Worm (Caenorhabditis elegans): ENCODE measurements around the gene cyn-3.

The cyn-3 gene

DNA sequence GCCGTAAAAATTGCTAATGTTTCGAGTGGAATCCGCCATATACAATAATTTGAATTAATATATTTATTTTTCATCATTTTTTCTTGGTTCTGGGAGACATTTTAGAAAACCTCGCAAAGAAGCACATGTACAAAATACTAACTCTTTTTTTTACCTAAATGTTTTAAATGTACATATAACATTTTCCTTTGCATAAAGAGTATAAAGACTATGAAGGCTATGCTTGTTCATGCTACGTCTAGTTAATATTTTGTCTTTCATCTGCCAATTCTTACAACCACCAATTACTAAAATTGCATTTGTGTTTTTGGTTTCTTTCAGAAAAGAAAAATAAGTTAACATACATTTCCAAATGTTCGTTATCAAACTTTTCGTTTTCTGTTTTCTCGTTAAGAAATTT, 31.6 kb downstream of the cyn-3 start, which contains the start of gene irld-25:
Gene irld-25, plus strand, starts transcription at position 301 of the 400 bp plus-strand sequence.
- no peak for TF ChIP-seq mcd-1 (GFP tag; IDR thresholded peaks at IDR 0.05)
- no peak for TF ChIP-seq egl-18 (GFP tag; IDR thresholded peaks at IDR 0.05)
- no peak for TF ChIP-seq pha-4 (tag; optimal IDR thresholded peaks at IDR 0.05)
- TF ChIP-seq F55B11.4 (tag; optimal IDR thresholded peaks at IDR 0.05; ENCODE audit: borderline replicate concordance, insufficient read depth) = no peak
- no peak for TF ChIP-seq ets-4 (GFP tag; optimal IDR thresholded peaks at IDR 0.05)
- no peak for TF ChIP-seq hlh-12 (tag; optimal IDR thresholded peaks at IDR 0.05)
- TF ChIP-seq F57C9.4 (tag; optimal IDR thresholded peaks at IDR 0.05) = no peak
- TF ChIP-seq ztf-28 (GFP tag; IDR thresholded peaks at IDR 0.05) = no peak
- TF ChIP-seq madf-10 (tag; optimal IDR thresholded peaks at IDR 0.05) = no peak

DNA sequence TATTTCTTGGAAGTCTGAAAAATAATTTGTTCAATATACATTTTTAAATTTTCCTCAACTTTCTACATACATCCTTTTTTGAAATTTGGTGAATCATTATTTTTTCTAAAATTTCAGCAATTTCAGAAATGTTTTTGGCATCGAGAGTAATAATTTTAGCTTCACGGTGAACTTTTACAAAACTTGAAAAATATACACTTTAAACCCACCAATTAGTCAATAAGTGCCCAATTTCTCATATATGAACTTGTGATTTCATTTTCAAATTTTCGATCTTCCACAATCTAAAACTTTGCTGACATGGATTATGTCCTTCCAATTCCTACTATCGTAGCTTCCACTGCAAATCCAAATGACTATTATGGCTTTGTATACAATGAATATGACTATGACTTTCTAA, 33.9 kb downstream of the cyn-3 start, which contains the start of gene srw-24:
Gene srw-24, plus strand, starts transcription at position 301 of the 400 bp plus-strand sequence.
- TF ChIP-seq mel-28 (tag; optimal IDR thresholded peaks at IDR 0.05; ENCODE audit: borderline replicate concordance) (no peak), ztf-18 (tag; optimal IDR thresholded peaks at IDR 0.05) (no peak), sea-2 (GFP tag; IDR thresholded peaks at IDR 0.05) (no peak), madf-3 (GFP tag; IDR thresholded peaks at IDR 0.05) (no peak), Y79H2A.3 (GFP tag; conservative IDR thresholded peaks at IDR 0.05) (no peak), ztf-28 (GFP tag; IDR thresholded peaks at IDR 0.05) (no peak), Y56A3A.18 (GFP tag; IDR thresholded peaks at IDR 0.05) (no peak), unc-62 (GFP tag; optimal IDR thresholded peaks at IDR 0.05) (no peak), repo-1 (tag; optimal IDR thresholded peaks at IDR 0.05) (no peak), nfyb-1 (GFP tag; IDR thresholded peaks at IDR 0.05) (no peak), T07F8.4 (tag; optimal IDR thresholded peaks at IDR 0.05) (no peak), athp-1 (tag; optimal IDR thresholded peaks at IDR 0.05) (no peak), ceh-27 (GFP tag; optimal IDR thresholded peaks at IDR 0.05) (no peak), egl-18 (GFP tag; IDR thresholded peaks at IDR 0.05) (no peak), Y95B8A.8 (GFP tag; IDR thresholded peaks at IDR 0.05) (no peak), nfya-1 (tag; optimal IDR thresholded peaks at IDR 0.05; ENCODE audit: borderline replicate concordance, insufficient read depth) (no peak), F33H1.4 (GFP tag; IDR thresholded peaks at IDR 0.05) (no peak)

DNA sequence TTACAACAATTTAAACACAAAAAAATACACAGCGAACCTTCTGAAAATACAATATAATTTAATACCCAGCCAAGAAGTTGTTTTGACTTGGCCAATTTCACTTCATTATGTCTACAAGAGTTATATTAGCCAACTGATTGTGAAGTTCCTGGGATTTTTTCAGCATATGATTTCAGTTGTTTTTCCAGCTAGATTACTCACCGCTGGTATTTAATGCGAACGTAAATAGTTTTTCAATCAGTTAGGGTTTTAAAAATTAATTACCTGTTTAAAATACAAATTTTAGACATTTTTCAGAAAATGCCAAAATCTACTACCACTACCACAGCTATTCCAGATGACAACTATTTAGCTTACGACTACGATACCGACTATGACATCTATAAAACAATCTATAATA, 35.9 kb downstream of the cyn-3 start, which contains the start of gene srw-14:
Gene srw-14, plus strand, starts transcription at position 301 of the 400 bp plus-strand sequence.
- TF ChIP-seq nhr-80 (tag; optimal IDR thresholded peaks at IDR 0.05) = no peak
- no peak for TF ChIP-seq ztf-25 (GFP tag; IDR thresholded peaks at IDR 0.05)
- no peak for TF ChIP-seq nhr-27 (tag; optimal IDR thresholded peaks at IDR 0.05)
- no peak for TF ChIP-seq mxl-1 (tag; optimal IDR thresholded peaks at IDR 0.05)
- no peak for TF ChIP-seq ztf-26 (tag; optimal IDR thresholded peaks at IDR 0.05)
- TF ChIP-seq F49E8.2 (tag; optimal IDR thresholded peaks at IDR 0.05; ENCODE audit: insufficient read depth) = no peak
- TF ChIP-seq let-526 (GFP tag; IDR thresholded peaks at IDR 0.05) = no peak
- no peak for TF ChIP-seq B0035.1 (tag; optimal IDR thresholded peaks at IDR 0.05)
- no peak for TF ChIP-seq unc-130 (GFP tag; optimal IDR thresholded peaks at IDR 0.05)
- no peak for TF ChIP-seq ceh-79 (tag; optimal IDR thresholded peaks at IDR 0.05)
- TF ChIP-seq ceh-40 (GFP tag; IDR thresholded peaks at IDR 0.05) = no peak
- TF ChIP-seq mes-4 (tag; optimal IDR thresholded peaks at IDR 0.05) = no peak
- no peak for TF ChIP-seq somi-1 (GFP tag; optimal IDR thresholded peaks at IDR 0.05)

Measured in whole organism, young adult.